Fruit fly (Drosophila melanogaster) whole organism, adult: ENCODE data around the gene Fum1.

ENCODE experiments used
- CG11617 ChIP-seq: fragments of 200-800 bp; sonication (Bioruptor generic); optimal IDR thresholded peaks from 2 replicates; lab custom pipeline; 2017; ENCODE audit warnings: mild to moderate bottlenecking, missing biosample characterization, missing genetic modification reagents, missing genetic modification characterization
- CG14711 ChIP-seq: fragments of 200-800 bp; sonication (Bioruptor generic); optimal IDR thresholded peaks from 2 replicates; lab custom pipeline; 2018; ENCODE audit warnings: missing biosample characterization, mild to moderate bottlenecking, missing genetic modification characterization, moderate library complexity
- CG1620 ChIP-seq: fragments of 200-800 bp; sonication (Bioruptor generic); optimal IDR thresholded peaks from 2 replicates; lab custom pipeline; 2016; ENCODE audit warnings: missing biosample characterization, missing genetic modification characterization
- CG33017 ChIP-seq: fragments of 200-800 bp; sonication (Bioruptor generic); optimal IDR thresholded peaks from 2 replicates; lab custom pipeline; 2018; ENCODE audit warnings: missing biosample characterization, mild to moderate bottlenecking, missing genetic modification characterization, moderate library complexity
- CG7101 ChIP-seq: fragments of 200-800 bp; sonication (Bioruptor generic); optimal IDR thresholded peaks from 2 replicates; lab custom pipeline; 2018; ENCODE audit warnings: missing biosample characterization, mild to moderate bottlenecking, missing genetic modification characterization, moderate library complexity
- Clk ChIP-seq: fragments of 200-800 bp; sonication (Bioruptor generic); optimal IDR thresholded peaks from 2 replicates; lab custom pipeline; 2017; ENCODE audit warnings: missing biosample characterization, missing genetic modification characterization
- Crg-1 ChIP-seq: fragments of 200-800 bp; sonication (Bioruptor generic); optimal IDR thresholded peaks from 2 replicates; lab custom pipeline; 2016; ENCODE audit warnings: missing biosample characterization, missing genetic modification characterization
- Mnt ChIP-seq: fragments of 200-800 bp; sonication (Bioruptor generic); optimal IDR thresholded peaks from 2 replicates; lab custom pipeline; 2016; ENCODE audit warnings: missing biosample characterization, mild to moderate bottlenecking, missing genetic modification characterization
- cic ChIP-seq: fragments of 200-800 bp; sonication (Bioruptor generic); optimal IDR thresholded peaks from 2 replicates; lab custom pipeline; 2017; ENCODE audit warnings: missing biosample characterization, mild to moderate bottlenecking, missing genetic modification characterization, moderate library complexity
- kay ChIP-seq: fragments of 200-800 bp; sonication (Bioruptor generic); peaks from one replicate; lab custom pipeline; 2016; ENCODE audit warnings: missing biosample characterization, missing genetic modification characterization, borderline replicate concordance
- tj ChIP-seq: fragments of 200-800 bp; sonication (Bioruptor generic); optimal IDR thresholded peaks from 3 replicates; lab custom pipeline; 2017; ENCODE audit warnings: missing biosample characterization, mild to moderate bottlenecking, missing genetic modification characterization, moderate library complexity
- toe ChIP-seq: fragments of 200-800 bp; sonication (Bioruptor generic); optimal IDR thresholded peaks from 2 replicates; lab custom pipeline; 2016; ENCODE audit warnings: missing biosample characterization, missing genetic modification characterization

DNA sequence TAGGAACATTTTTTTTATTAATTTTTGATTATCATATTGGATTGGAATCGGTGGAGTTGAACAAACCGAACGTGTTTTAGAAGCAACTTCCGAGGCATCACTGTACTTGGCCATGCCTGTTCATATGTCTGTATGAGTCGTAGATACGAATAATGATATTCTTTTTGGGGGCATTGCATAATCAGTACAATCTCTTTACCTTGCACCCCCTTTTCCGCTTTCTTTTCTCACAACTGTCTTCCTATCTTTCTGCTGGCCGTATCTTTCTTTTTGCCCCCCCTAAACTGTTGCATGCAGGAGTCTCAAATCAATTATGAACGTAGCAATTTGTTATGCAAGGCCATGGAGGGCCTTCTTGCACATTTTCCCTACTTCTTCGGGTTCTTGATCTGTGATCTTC lies 27.7 kb downstream of the Fum1 start:
- TF ChIP-seq Crg-1 (no peak), CG14711 (tag; lab: Kevin White, UChicago) (no peak), toe (GFP tag; lab: Kevin White, UChicago) (no peak), CG33017 (no peak), CG11617 (GFP tag; lab: Kevin White, UChicago) (no peak), Mnt (GFP tag; lab: Kevin White, UChicago) (no peak), kay (GFP tag; lab: Kevin White, UChicago) (no peak), tj (no peak), cic (GFP tag; lab: Kevin White, UChicago) (no peak), CG7101 (tag; lab: Kevin White, UChicago) (no peak), Clk (no peak), CG1620 (GFP tag; lab: Kevin White, UChicago) (no peak)
